Fruit fly (Drosophila melanogaster): ENCODE data around the gene Acsf2.
A peak's percentile ranks its signal among the peaks of the same experiment; 100 is the strongest.

Acsf2 gene

dm6 chr2L:5324958-5325850 lies 16.8 kb downstream of the Acsf2 start (continued):
- TF ChIP-seq Mad (GFP tag; optimal IDR thresholded peaks at IDR 0.05) = peak; percentile 16
- peak in 1 of 2 experiments; percentile 39 for TF ChIP-seq crp (GFP tag; optimal IDR thresholded peaks at IDR 0.05)
- no peak for TF ChIP-seq CG9876 (GFP tag; optimal IDR thresholded peaks at IDR 0.05)
- TF ChIP-seq insv (GFP tag; optimal IDR thresholded peaks at IDR 0.05) = peak in 1 of 2 experiments; percentile 19
- TF ChIP-seq CG4854 (GFP tag; optimal IDR thresholded peaks at IDR 0.05) = no peak
- no peak; the same call in 2 of the 3 replicates for TF ChIP-seq mld (GFP tag; IDR thresholded peaks at IDR 0.05; ENCODE audit: partially characterized antibody)
- TF ChIP-seq CG10321 (GFP tag; IDR thresholded peaks at IDR 0.05) = peak; percentile 88
- no peak for TF ChIP-seq CG14050 (GFP tag; IDR thresholded peaks at IDR 0.05)
- no peak for TF ChIP-seq trh (GFP tag; optimal IDR thresholded peaks at IDR 0.05)
- peak; percentile 89 for TF ChIP-seq slbo (GFP tag; IDR thresholded peaks at IDR 0.05)
- TF ChIP-seq Poxn (GFP tag; IDR thresholded peaks at IDR 0.05) = no peak
- TF ChIP-seq Ssrp (tag; optimal IDR thresholded peaks at IDR 0.05) = no peak
- no peak for TF ChIP-seq CG10274 (GFP tag; optimal IDR thresholded peaks at IDR 0.05)
- TF ChIP-seq pnt (GFP tag; optimal IDR thresholded peaks at IDR 0.05) = no peak
- peak; percentile 30 for TF ChIP-seq dm (GFP tag; optimal IDR thresholded peaks at IDR 0.05)
- peak; percentile 5 for TF ChIP-seq kni (GFP tag; optimal IDR thresholded peaks at IDR 0.05)
- no peak for TF ChIP-seq tap (tag; optimal IDR thresholded peaks at IDR 0.05)
- TF ChIP-seq Chrac-16 (GFP tag; optimal IDR thresholded peaks at IDR 0.05) = peak; percentile 44
- TF ChIP-seq sim (GFP tag; IDR thresholded peaks at IDR 0.05) = no peak
- no peak for TF ChIP-seq CG12659 (GFP tag; optimal IDR thresholded peaks at IDR 0.05)
- no peak for TF ChIP-seq CG34376 (GFP tag; optimal IDR thresholded peaks at IDR 0.05)
- TF ChIP-seq Dref (GFP tag; IDR thresholded peaks at IDR 0.05) = peak; percentile 75
- no peak for TF ChIP-seq ara (GFP tag; IDR thresholded peaks at IDR 0.05)
- no peak for TF ChIP-seq D19A (tag; optimal IDR thresholded peaks at IDR 0.05)
- TF ChIP-seq Asciz (GFP tag; optimal IDR thresholded peaks at IDR 0.05) = no peak
- peak; percentile 46; the same call in 1 of the 2 replicates for TF ChIP-seq hbn (GFP tag; IDR thresholded peaks at IDR 0.05; ENCODE audit: partially characterized antibody)
- TF ChIP-seq grau (tag; optimal IDR thresholded peaks at IDR 0.05) = peak; percentile 15
- peak; percentile 13 for TF ChIP-seq CG18619 (GFP tag; optimal IDR thresholded peaks at IDR 0.05)
- TF ChIP-seq tup (GFP tag; optimal IDR thresholded peaks at IDR 0.05) = no peak
- peak; percentile 46 for TF ChIP-seq corto (GFP tag; optimal IDR thresholded peaks at IDR 0.05)
- TF ChIP-seq kah (GFP tag; optimal IDR thresholded peaks at IDR 0.05) = peak; percentile 20
- TF ChIP-seq HmgZ (tag; optimal IDR thresholded peaks at IDR 0.05) = peak; percentile 2
- peak; percentile 53; the same call in 1 of the 3 replicates for TF ChIP-seq CG3726 (GFP tag; IDR thresholded peaks at IDR 0.05)
- no peak for TF ChIP-seq CG4707 (GFP tag; optimal IDR thresholded peaks at IDR 0.05)
- TF ChIP-seq CG12236 (GFP tag; optimal IDR thresholded peaks at IDR 0.05) = no peak
- TF ChIP-seq CG7357 (GFP tag; IDR thresholded peaks at IDR 0.05) = peak; percentile 29; the same call in 1 of the 3 replicates
- peak; percentile 36 for TF ChIP-seq CG14710 (tag; optimal IDR thresholded peaks at IDR 0.05)
- TF ChIP-seq CG6791 (GFP tag; IDR thresholded peaks at IDR 0.05; ENCODE audit: partially characterized antibody) = peak; percentile 78
- TF ChIP-seq Hand (GFP tag; optimal IDR thresholded peaks at IDR 0.05) = no peak
- peak; percentile 6 to 8 for TF ChIP-seq bsh (GFP tag; optimal IDR thresholded peaks at IDR 0.05)
- TF ChIP-seq CG3163 (GFP tag; optimal IDR thresholded peaks at IDR 0.05) = no peak
- TF ChIP-seq CHES-1-like (GFP tag; optimal IDR thresholded peaks at IDR 0.05) = no peak
- TF ChIP-seq Hey (tag; optimal IDR thresholded peaks at IDR 0.05) = no peak
- TF ChIP-seq CG1792 (GFP tag; optimal IDR thresholded peaks at IDR 0.05) = no peak
- TF ChIP-seq nau (GFP tag; optimal IDR thresholded peaks at IDR 0.05) = no peak
- TF ChIP-seq CG11504 (tag; optimal IDR thresholded peaks at IDR 0.05) = peak; percentile 22
- TF ChIP-seq Med (GFP tag) = peak; percentile 94
- no peak for TF ChIP-seq Mes4 (GFP tag; optimal IDR thresholded peaks at IDR 0.05)

Measured in whole organism, embryonic.